Worm (Caenorhabditis elegans) whole organism, L1 larva: ENCODE data around the gene acdh-12.
A peak's percentile ranks its signal among the peaks of the same experiment; 100 is the strongest.

Experiments used
- dpl-1 ChIP-seq, 3 experiments: fragments of 150-350 bp in 2 of 3; sonication (generic microtip) in 1 of 3; optimal IDR thresholded peaks; 2 replicates each; lab custom pipeline; 2014 to 2017; ENCODE audit warnings: missing biosample characterization in 3 of 3, missing genetic modification characterization in 3 of 3, missing genetic modification reagents in 3 of 3
- hpl-2 ChIP-seq: fragments of 150-350 bp; optimal IDR thresholded peaks from 2 replicates; lab custom pipeline; 2014; ENCODE audit warnings: missing biosample characterization, missing genetic modification reagents, missing genetic modification characterization
- irx-1 ChIP-seq: sonication (generic microtip); optimal IDR thresholded peaks from 2 replicates; lab custom pipeline; 2016; ENCODE audit warnings: missing genetic modification characterization, missing compliant biosample characterization
- lin-39 ChIP-seq: fragments of 150-350 bp; optimal IDR thresholded peaks from 2 replicates; lab custom pipeline; 2014; ENCODE audit warnings: missing biosample characterization, missing genetic modification reagents, missing genetic modification characterization
- mdl-1 ChIP-seq, 2 experiments: fragments of 150-350 bp; optimal IDR thresholded peaks; 2 replicates each; lab custom pipeline; 2014 to 2017; ENCODE audit warnings: missing biosample characterization in 2 of 2, missing genetic modification characterization in 2 of 2, inconsistent platforms in 1 of 2
- nhr-12 ChIP-seq: sonication (generic microtip); optimal IDR thresholded peaks from 2 replicates; lab custom pipeline; 2017; ENCODE audit warnings: missing biosample characterization, missing genetic modification characterization
- nhr-71 ChIP-seq: sonication (generic microtip); optimal IDR thresholded peaks from 2 replicates; lab custom pipeline; 2016; ENCODE audit warnings: mild to moderate bottlenecking, missing genetic modification characterization, moderate library complexity, missing compliant biosample characterization
- unc-62 ChIP-seq: fragments of 150-350 bp; optimal IDR thresholded peaks from 2 replicates; lab custom pipeline; 2014; ENCODE audit warnings: missing biosample characterization, missing genetic modification reagents, missing genetic modification characterization

ce11 chrII:7182630-7183029 lies 12.8 kb downstream of the acdh-12 start:
- TF ChIP-seq hpl-2 = no peak
- no peak for TF ChIP-seq nhr-12 (tag; lab: Kevin White, UChicago)
- TF ChIP-seq nhr-71 (tag; lab: Kevin White, UChicago) = peak; percentile 41
- no peak for TF ChIP-seq lin-39 (tag; lab: Kevin White, UChicago)
- TF ChIP-seq irx-1 (tag; lab: Kevin White, UChicago) = no peak
- no peak for TF ChIP-seq dpl-1 (GFP tag; optimal IDR thresholded peaks at IDR 0.05; lab: Kevin White, UChicago)
- no peak for TF ChIP-seq mdl-1 (tag; optimal IDR thresholded peaks at IDR 0.05; lab: Kevin White, UChicago)
- no peak for TF ChIP-seq unc-62 (GFP tag; lab: Kevin White, UChicago)
